Fruit fly (Drosophila melanogaster): Measurements from ENCODE around the gene sens.
A peak's percentile ranks its signal among the peaks of the same experiment; 100 is the strongest.

Gene sens

DNA sequence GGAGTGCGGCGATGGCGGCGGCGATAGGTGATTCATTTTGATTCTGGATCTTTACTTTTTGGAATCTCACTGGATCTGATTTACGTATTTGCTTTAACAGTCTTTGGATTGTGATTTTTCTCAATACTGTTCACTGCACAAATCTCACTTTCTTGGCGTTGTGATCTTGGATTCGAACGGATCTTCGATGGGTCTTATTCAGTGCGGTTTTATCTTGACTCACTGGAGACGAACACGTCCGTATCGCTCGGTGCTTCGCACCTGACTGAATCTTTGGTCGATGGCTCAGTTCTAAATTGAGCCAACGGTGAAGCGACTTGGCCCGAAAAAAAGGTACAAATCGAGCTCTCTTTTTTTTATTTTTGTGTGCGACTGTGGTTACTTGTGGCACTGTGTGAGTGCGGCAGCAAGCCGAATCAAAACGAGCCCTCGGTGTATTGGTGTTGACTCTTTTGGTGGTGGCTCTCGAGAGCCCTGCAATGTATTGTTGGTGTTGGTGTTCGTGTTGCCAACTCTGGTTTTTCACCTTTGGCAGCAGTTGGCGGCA lies at the start of gene sens:
Gene sens (minus strand): TSS at position 254 of the 547 bp plus-strand sequence.
- TF ChIP-seq Jarid2 (GFP tag; optimal IDR thresholded peaks at IDR 0.05) = peak; percentile 81
- TF ChIP-seq CG5180 (GFP tag; optimal IDR thresholded peaks at IDR 0.05) = peak; percentile 7
- no peak for TF ChIP-seq CrebB (tag; optimal IDR thresholded peaks at IDR 0.05)
- no peak for TF ChIP-seq CG11398 (GFP tag; optimal IDR thresholded peaks at IDR 0.05)
- TF ChIP-seq sqz (GFP tag; optimal IDR thresholded peaks at IDR 0.05) = peak; percentile 65
- no peak for TF ChIP-seq lov (optimal IDR thresholded peaks at IDR 0.05)
- TF ChIP-seq lov (GFP tag; IDR thresholded peaks at IDR 0.05) = no peak
- no peak for TF ChIP-seq Bgb (GFP tag; IDR thresholded peaks at IDR 0.05; ENCODE audit: partially characterized antibody)
- TF ChIP-seq kni (GFP tag; optimal IDR thresholded peaks at IDR 0.05) = peak; percentile 45
- TF ChIP-seq CG7357 (GFP tag; IDR thresholded peaks at IDR 0.05) = no peak
- no peak for TF ChIP-seq dati (GFP tag; IDR thresholded peaks at IDR 0.05)
- TF ChIP-seq Deaf1 (tag; optimal IDR thresholded peaks at IDR 0.05) = peak; percentile 59
- peak; percentile 35 for TF ChIP-seq nom (GFP tag; optimal IDR thresholded peaks at IDR 0.05)
- peak; percentile 92 for TF ChIP-seq Nf-YB (GFP tag; optimal IDR thresholded peaks at IDR 0.05)
- TF ChIP-seq prd (optimal IDR thresholded peaks at IDR 0.05) = no peak
- TF ChIP-seq prd (GFP tag; IDR thresholded peaks at IDR 0.05) = no peak
- no peak for TF ChIP-seq yki (optimal IDR thresholded peaks at IDR 0.05)
- TF ChIP-seq CG17829 (tag; optimal IDR thresholded peaks at IDR 0.05) = peak; percentile 64
- no peak for TF ChIP-seq Lim3 (GFP tag; IDR thresholded peaks at IDR 0.05)
- TF ChIP-seq Nf-YC (tag; optimal IDR thresholded peaks at IDR 0.05) = peak; percentile 87
- no peak for TF ChIP-seq inv (GFP tag; IDR thresholded peaks at IDR 0.05; ENCODE audit: partially characterized antibody)
- TF ChIP-seq Trl (optimal IDR thresholded peaks at IDR 0.05) = peak in 1 of 2 experiments; percentile 11
- no peak for TF ChIP-seq Trl (GFP tag; optimal IDR thresholded peaks at IDR 0.05)
- no peak for TF ChIP-seq NFAT (GFP tag; IDR thresholded peaks at IDR 0.05)
- no peak for TF ChIP-seq Mad (GFP tag; optimal IDR thresholded peaks at IDR 0.05)
- peak; percentile 82 for TF ChIP-seq cg (GFP tag; optimal IDR thresholded peaks at IDR 0.05)
- TF ChIP-seq sens (GFP tag) = peak; percentile 93
- no peak for TF ChIP-seq CG3065 (GFP tag; optimal IDR thresholded peaks at IDR 0.05)
- TF ChIP-seq CG8388 (GFP tag; optimal IDR thresholded peaks at IDR 0.05) = peak; percentile 49

DNA sequence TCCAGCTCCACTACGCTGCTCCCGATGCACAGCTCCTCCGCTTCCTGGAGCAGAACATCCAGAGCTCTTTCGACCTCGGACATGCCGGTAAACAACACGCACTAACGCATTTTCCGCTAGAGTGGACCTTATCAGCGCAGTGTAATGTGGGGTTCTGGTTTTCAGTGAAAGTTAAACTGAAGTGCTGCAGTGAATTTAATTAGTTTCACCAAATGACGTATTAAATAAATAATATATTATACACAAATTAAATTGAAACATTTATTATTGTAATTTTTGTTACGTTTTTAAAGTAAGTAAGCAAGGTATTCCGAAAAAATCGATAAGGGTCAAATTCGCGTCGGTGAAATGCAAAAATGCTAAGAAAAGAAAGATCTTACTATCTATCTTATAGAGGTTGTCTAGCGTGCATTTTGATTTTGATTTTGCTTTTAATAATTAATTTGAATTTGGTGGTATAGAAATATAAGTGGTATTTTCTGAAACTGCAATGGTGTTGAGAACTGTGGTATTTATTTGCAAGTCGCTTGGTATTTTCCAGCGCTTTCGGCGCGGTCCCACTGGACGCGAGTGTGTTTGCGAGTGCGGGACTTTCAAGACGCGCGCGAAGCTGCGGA lies 49.4 kb upstream of the sens start, which contains the start of the genes JMJD7 and CG10738:
Gene JMJD7 (minus strand): TSS at position 107 of the 617 bp plus-strand sequence.
Gene CG10738 (plus strand): TSS at position 594 of the 617 bp plus-strand sequence.
- peak in 1 of 2 experiments; percentile 19 for TF ChIP-seq Hr51 (GFP tag; optimal IDR thresholded peaks at IDR 0.05)
- TF ChIP-seq Dp (GFP tag; optimal IDR thresholded peaks at IDR 0.05) = peak; percentile 81
- TF ChIP-seq CG16815 (GFP tag; optimal IDR thresholded peaks at IDR 0.05) = no peak
- TF ChIP-seq sqz (GFP tag; optimal IDR thresholded peaks at IDR 0.05) = no peak
- TF ChIP-seq CG12155 (GFP tag; optimal IDR thresholded peaks at IDR 0.05) = peak; percentile 9
- TF ChIP-seq Awh (GFP tag; IDR thresholded peaks at IDR 0.05) = peak; percentile 58; the same call in 1 of the 2 replicates
- TF ChIP-seq CG3847 (GFP tag; IDR thresholded peaks at IDR 0.05) = peak; percentile 55
- TF ChIP-seq mirr (GFP tag; optimal IDR thresholded peaks at IDR 0.05) = peak; percentile 27
- peak; percentile 79 for TF ChIP-seq Sox100B (GFP tag; optimal IDR thresholded peaks at IDR 0.05)
- no peak for TF ChIP-seq CG15011 (GFP tag; optimal IDR thresholded peaks at IDR 0.05)
- TF ChIP-seq CG6254 (GFP tag; optimal IDR thresholded peaks at IDR 0.05) = peak; percentile 68
- no peak for TF ChIP-seq trh (GFP tag; optimal IDR thresholded peaks at IDR 0.05)
- no peak for TF ChIP-seq sima (GFP tag; optimal IDR thresholded peaks at IDR 0.05)
- peak; percentile 68 for TF ChIP-seq nom (GFP tag; optimal IDR thresholded peaks at IDR 0.05)
- peak; percentile 88 for TF ChIP-seq Rfx (GFP tag; IDR thresholded peaks at IDR 0.05)
- no peak for TF ChIP-seq CG17612 (GFP tag; IDR thresholded peaks at IDR 0.05)
- TF ChIP-seq twi (tag; optimal IDR thresholded peaks at IDR 0.05) = no peak
- peak; percentile 63 for TF ChIP-seq D19A (tag; optimal IDR thresholded peaks at IDR 0.05)
- TF ChIP-seq CG5245 (GFP tag; optimal IDR thresholded peaks at IDR 0.05) = peak; percentile 73
- peak; percentile 19 for TF ChIP-seq Nf-YC (tag; optimal IDR thresholded peaks at IDR 0.05)
- TF ChIP-seq jigr1 (GFP tag; IDR thresholded peaks at IDR 0.05) = no peak
- TF ChIP-seq bbx (GFP tag; IDR thresholded peaks at IDR 0.05; ENCODE audit: partially characterized antibody) = no peak
- peak; percentile 74 for TF ChIP-seq Max (GFP tag; optimal IDR thresholded peaks at IDR 0.05)
- TF ChIP-seq sr (GFP tag; IDR thresholded peaks at IDR 0.05) = 0 out of 3 replicates have a peak, but pooled peaks have one; percentile 4
- TF ChIP-seq Ets97D (GFP tag; optimal IDR thresholded peaks at IDR 0.05) = peak; percentile 16
